Fruit fly (Drosophila melanogaster) whole organism, pupa: Measurements from ENCODE around the gene CG14229.

Experiments used
- CG10348 ChIP-seq: fragments of 200-800 bp; sonication (Bioruptor generic); IDR thresholded peaks from 2 replicates; pipeline ENCODE4 v1.3.6; 2022; ENCODE audit warnings: missing biosample characterization, missing genetic modification characterization
- CG12605 ChIP-seq: fragments of 200-800 bp; sonication (Bioruptor generic); IDR thresholded peaks from 2 replicates; pipeline ENCODE4 v1.3.6; 2022; ENCODE audit warnings: missing biosample characterization, missing genetic modification characterization
- CG13204 ChIP-seq: fragments of 200-800 bp; sonication (Bioruptor generic); optimal IDR thresholded peaks from 2 replicates; lab custom pipeline; 2018; ENCODE audit warnings: missing biosample characterization, mild to moderate bottlenecking, missing genetic modification characterization, moderate library complexity
- CG14655 ChIP-seq: fragments of 200-800 bp; sonication (Bioruptor generic); optimal IDR thresholded peaks from 3 replicates; lab custom pipeline; 2017; ENCODE audit warnings: mild to moderate bottlenecking, missing biosample characterization, missing genetic modification reagents, missing genetic modification characterization
- CG15710 ChIP-seq: fragments of 200-800 bp; sonication (Bioruptor generic); optimal IDR thresholded peaks from 2 replicates; lab custom pipeline; 2018; ENCODE audit warnings: missing biosample characterization, mild to moderate bottlenecking, missing genetic modification characterization, moderate library complexity
- CG17806 ChIP-seq: fragments of 200-800 bp; sonication (Bioruptor generic); optimal IDR thresholded peaks from 2 replicates; lab custom pipeline; 2018; ENCODE audit warnings: missing biosample characterization, mild to moderate bottlenecking, missing genetic modification characterization, moderate library complexity
- CG32121 ChIP-seq: fragments of 200-800 bp; sonication (Bioruptor generic); IDR thresholded peaks from 2 replicates; pipeline ENCODE4 v1.3.6; 2022; ENCODE audit warnings: missing biosample characterization, missing genetic modification characterization
- CG34367 ChIP-seq: fragments of 200-800 bp; sonication (Bioruptor generic); optimal IDR thresholded peaks from 2 replicates; lab custom pipeline; 2018; ENCODE audit warnings: missing biosample characterization, mild to moderate bottlenecking, missing genetic modification characterization
- CG4496 ChIP-seq: fragments of 200-800 bp; sonication (Bioruptor generic); IDR thresholded peaks from 3 replicates; pipeline ENCODE4 v1.3.6; 2022; ENCODE audit warnings: missing biosample characterization, missing genetic modification characterization
- CG8159 ChIP-seq: fragments of 200-800 bp; sonication (Bioruptor generic); optimal IDR thresholded peaks from 3 replicates; lab custom pipeline; 2018; ENCODE audit warnings: missing biosample characterization, mild to moderate bottlenecking, missing genetic modification characterization, moderate library complexity
- CG8301 ChIP-seq: fragments of 200-800 bp; sonication (Bioruptor generic); optimal IDR thresholded peaks from 2 replicates; lab custom pipeline; 2018; ENCODE audit warnings: missing biosample characterization, mild to moderate bottlenecking, missing genetic modification characterization
- CG9948 ChIP-seq: fragments of 200-800 bp; sonication (Bioruptor generic); optimal IDR thresholded peaks from 2 replicates; lab custom pipeline; 2018; ENCODE audit warnings: missing biosample characterization, mild to moderate bottlenecking, missing genetic modification characterization, moderate library complexity
- D1 ChIP-seq: fragments of 200-800 bp; sonication (Bioruptor generic); optimal IDR thresholded peaks from 2 replicates; lab custom pipeline; 2018; ENCODE audit warnings: missing biosample characterization, mild to moderate bottlenecking, missing genetic modification characterization, moderate library complexity
- EcR ChIP-seq: fragments of 200-800 bp; sonication (Bioruptor generic); optimal IDR thresholded peaks from 3 replicates; lab custom pipeline; 2019; ENCODE audit warnings: missing biosample characterization, missing genetic modification characterization, mild to moderate bottlenecking, moderate library complexity, missing genetic modification reagents
- Ets98B ChIP-seq: fragments of 200-800 bp; sonication (Bioruptor generic); IDR thresholded peaks from 2 replicates; pipeline ENCODE4 v1.3.6; 2022; ENCODE audit warnings: missing biosample characterization, missing genetic modification characterization
- Pif1A ChIP-seq: fragments of 200-800 bp; sonication (Bioruptor generic); optimal IDR thresholded peaks from 3 replicates; lab custom pipeline; 2016; ENCODE audit warnings: missing biosample characterization, missing genetic modification characterization
- Pif1B ChIP-seq: fragments of 200-800 bp; sonication (Bioruptor generic); optimal IDR thresholded peaks from 3 replicates; lab custom pipeline; 2016; ENCODE audit warnings: missing biosample characterization, missing genetic modification characterization
- Snoo ChIP-seq: fragments of 200-800 bp; sonication (Bioruptor generic); optimal IDR thresholded peaks from 3 replicates; lab custom pipeline; 2017; ENCODE audit warnings: missing biosample characterization, mild to moderate bottlenecking, missing genetic modification characterization, inconsistent platforms
- fd96Ca ChIP-seq: fragments of 200-800 bp; sonication (Bioruptor generic); IDR thresholded peaks from 3 replicates; pipeline ENCODE4 v1.3.6; 2022; ENCODE audit warnings: missing biosample characterization, missing genetic modification characterization
- gl ChIP-seq: fragments of 200-800 bp; sonication (Bioruptor generic); optimal IDR thresholded peaks from 2 replicates; lab custom pipeline; 2018; ENCODE audit warnings: missing biosample characterization, mild to moderate bottlenecking, missing genetic modification characterization
- rn ChIP-seq: fragments of 200-800 bp; sonication (Bioruptor generic); IDR thresholded peaks from 2 replicates; pipeline ENCODE4 v1.3.6; 2022; ENCODE audit warnings: missing biosample characterization, missing genetic modification characterization

CG14229 gene

DNA sequence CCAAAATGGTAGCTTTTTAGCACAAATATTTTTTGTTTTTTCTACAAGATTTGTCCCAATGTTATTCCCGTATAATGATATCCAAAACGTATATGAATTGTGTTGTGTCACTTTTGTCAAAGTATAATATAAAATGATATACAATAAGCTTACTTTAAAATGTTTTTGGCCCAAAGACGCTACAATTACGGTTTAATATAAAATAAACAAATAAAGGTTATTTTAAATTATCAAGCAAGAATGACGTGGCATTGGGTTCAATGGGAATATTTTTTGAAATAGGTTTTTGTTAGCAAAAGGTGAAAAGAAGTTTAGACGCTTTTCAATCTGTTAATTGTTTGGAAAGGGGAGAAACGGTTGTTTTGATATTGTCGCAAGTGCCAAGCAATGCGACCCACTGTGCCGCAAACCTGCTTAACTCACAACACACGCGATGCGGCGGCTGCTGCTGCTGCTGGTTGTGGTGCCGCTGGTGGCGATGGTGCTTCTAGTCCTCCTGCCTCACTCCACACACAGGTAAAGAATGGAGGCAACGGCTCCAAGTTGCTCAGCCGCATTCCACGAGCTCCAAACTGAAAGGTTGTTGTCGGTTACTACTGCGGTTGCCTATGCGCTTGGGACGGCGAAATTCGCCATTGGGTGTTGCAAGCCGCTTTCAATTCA lies 31.7 kb downstream of the CG14229 start:
- TF ChIP-seq CG8159 (tag; lab: Kevin White, UChicago) (peak; percentile 72), Pif1A (GFP tag; lab: Kevin White, UChicago) (peak; percentile 16), Snoo (tag; lab: Kevin White, UChicago) (peak; percentile 53), CG9948 (tag; lab: Kevin White, UChicago) (peak; percentile 48), CG8301 (tag; lab: Kevin White, UChicago) (peak; percentile 52), Ets98B (GFP tag; lab: Robert Waterston, UW) (no peak), CG15710 (peak; percentile 54), CG34367 (tag; lab: Kevin White, UChicago) (peak; percentile 22), Pif1B (GFP tag; lab: Kevin White, UChicago) (peak; percentile 51), EcR (peak; percentile 72), gl (tag; lab: Kevin White, UChicago) (no peak), CG17806 (tag; lab: Kevin White, UChicago) (peak; percentile 15), CG13204 (peak; percentile 25), CG14655 (GFP tag; lab: Kevin White, UChicago) (no peak)

DNA sequence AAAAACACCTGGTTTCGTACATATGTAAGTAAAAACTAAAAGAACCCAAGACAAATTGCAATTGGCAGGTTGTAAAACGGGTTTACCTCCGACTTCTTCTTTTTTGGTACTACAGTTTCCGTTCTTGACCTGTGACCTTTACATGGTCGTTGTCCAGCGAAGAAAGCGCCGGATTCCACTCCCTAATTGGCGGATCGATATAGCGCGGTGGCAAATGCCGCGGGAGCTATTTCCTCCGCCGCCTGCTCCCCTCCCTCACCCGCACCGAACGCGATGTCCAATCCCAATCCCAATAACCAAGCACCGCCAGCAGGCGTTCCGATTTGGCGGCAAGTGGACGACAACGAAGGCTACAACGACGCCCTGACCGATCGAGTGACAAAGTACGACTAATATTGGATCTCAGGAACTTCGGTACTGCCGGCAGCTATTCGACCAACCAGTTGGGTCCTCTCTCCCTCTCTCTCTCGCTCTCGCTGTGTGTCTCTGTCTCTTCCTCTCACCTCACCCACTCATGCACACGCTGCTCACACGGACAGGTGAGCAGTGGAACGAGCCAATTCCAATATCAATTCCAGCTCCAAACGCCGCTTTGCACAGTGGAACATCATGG lies 32.4 kb downstream of the CG14229 start:
- TF ChIP-seq EcR (peak; percentile 41), CG8159 (tag; lab: Kevin White, UChicago) (no peak), CG9948 (tag; lab: Kevin White, UChicago) (no peak), CG10348 (no peak), Ets98B (GFP tag; lab: Robert Waterston, UW) (peak; percentile 42; the same call in 1 of the 2 replicates), CG12605 (no peak), gl (tag; lab: Kevin White, UChicago) (no peak), D1 (tag; lab: Kevin White, UChicago) (no peak), CG34367 (tag; lab: Kevin White, UChicago) (no peak), Pif1B (GFP tag; lab: Kevin White, UChicago) (no peak), rn (GFP tag; lab: Robert Waterston, UW) (no peak), CG17806 (tag; lab: Kevin White, UChicago) (no peak), Snoo (tag; lab: Kevin White, UChicago) (no peak), CG4496 (GFP tag; lab: Robert Waterston, UW) (peak; percentile 61), Pif1A (GFP tag; lab: Kevin White, UChicago) (no peak), CG13204 (peak; percentile 27), CG14655 (GFP tag; lab: Kevin White, UChicago) (no peak), fd96Ca (GFP tag; lab: Robert Waterston, UW) (peak; percentile 45; the same call in 1 of the 3 replicates), CG15710 (no peak), CG8301 (tag; lab: Kevin White, UChicago) (no peak), CG32121 (GFP tag; lab: Robert Waterston, UW) (peak; percentile 48; the same call in 1 of the 2 replicates)

- TF ChIP-seq fd96Ca (GFP tag; lab: Robert Waterston, UW) (peak; percentile 57; the same call in 2 of the 3 replicates), EcR (no peak), CG4496 (GFP tag; lab: Robert Waterston, UW) (peak; percentile 67), CG15710 (peak; percentile 39)
These were observed 43.2 kb downstream of the CG14229 start, which contains the start of the genes Ranbp21 and Elys for dm6 chrX:19651757-19652419. Ranbp21 (minus strand) TSS chrX:19652269. Elys (plus strand) TSS chrX:19652305.

dm6 chrX:19645873-19646541 lies 49.0 kb downstream of the CG14229 start, which contains the start of gene Arp10:
Arp10 (minus strand) TSS chrX:19646176.
- TF ChIP-seq CG12605 (no peak), Pif1A (GFP tag; lab: Kevin White, UChicago) (no peak), CG13204 (no peak), CG17806 (tag; lab: Kevin White, UChicago) (no peak), CG4496 (GFP tag; lab: Robert Waterston, UW) (no peak), CG8159 (tag; lab: Kevin White, UChicago) (no peak), Ets98B (GFP tag; lab: Robert Waterston, UW) (0 out of 2 replicates have a peak, but pooled peaks have one; percentile 23), CG9948 (tag; lab: Kevin White, UChicago) (peak; percentile 3)
